Worm (Caenorhabditis elegans) whole organism, late embryonic: ENCODE results near the gene chpf-1.

Source experiments
- C08G9.2 ChIP-seq: sonication (generic microtip); optimal IDR thresholded peaks from 2 replicates; lab custom pipeline; 2016; ENCODE audit warnings: mild to moderate bottlenecking, missing genetic modification characterization, moderate library complexity, missing compliant biosample characterization
- F13H6.1 ChIP-seq: sonication (generic microtip); optimal IDR thresholded peaks from 2 replicates; lab custom pipeline; 2016; ENCODE audit warnings: missing genetic modification characterization, missing compliant biosample characterization
- K02D7.2 ChIP-seq: sonication (generic microtip); optimal IDR thresholded peaks from 2 replicates; lab custom pipeline; 2017; ENCODE audit warnings: mild to moderate bottlenecking, missing genetic modification characterization, missing compliant biosample characterization
- K09A11.1 ChIP-seq: sonication (generic microtip); optimal IDR thresholded peaks from 2 replicates; lab custom pipeline; 2017; ENCODE audit warnings: antibody characterized with exemption, mild to moderate bottlenecking, missing genetic modification characterization, missing compliant biosample characterization; ENCODE audit not compliant: insufficient read depth
- ahr-1 ChIP-seq: sonication (generic microtip); optimal IDR thresholded peaks from 2 replicates; lab custom pipeline; 2016; ENCODE audit warnings: missing genetic modification characterization, missing compliant biosample characterization
- ceh-14 ChIP-seq: sonication (generic microtip); optimal IDR thresholded peaks from 2 replicates; lab custom pipeline; 2016; ENCODE audit warnings: missing genotype, missing genetic modification characterization, missing compliant biosample characterization
- ceh-18 ChIP-seq: sonication (generic microtip); optimal IDR thresholded peaks from 2 replicates; lab custom pipeline; 2016; ENCODE audit warnings: missing genetic modification characterization, missing compliant biosample characterization
- ceh-19 ChIP-seq: fragments of 200-800 bp; sonication (Bioruptor generic); optimal IDR thresholded peaks from 2 replicates; lab custom pipeline; 2018; ENCODE audit warnings: mild to moderate bottlenecking, missing genetic modification characterization, missing compliant biosample characterization
- ceh-2 ChIP-seq: sonication (generic microtip); optimal IDR thresholded peaks from 2 replicates; lab custom pipeline; 2016; ENCODE audit warnings: missing genotype, missing genetic modification characterization, missing compliant biosample characterization
- ceh-24 ChIP-seq: sonication (generic microtip); optimal IDR thresholded peaks from 2 replicates; lab custom pipeline; 2016; ENCODE audit warnings: mild to moderate bottlenecking, missing genetic modification characterization, missing compliant biosample characterization
- ceh-31 ChIP-seq: sonication (generic microtip); optimal IDR thresholded peaks from 2 replicates; lab custom pipeline; 2016; ENCODE audit warnings: missing genetic modification characterization, missing compliant biosample characterization
- ceh-34 ChIP-seq: sonication (generic microtip); optimal IDR thresholded peaks from 2 replicates; lab custom pipeline; 2016; ENCODE audit warnings: mild to moderate bottlenecking, missing genetic modification characterization, missing compliant biosample characterization
- ceh-45 ChIP-seq: fragments of 200-800 bp; sonication (Bioruptor generic); IDR thresholded peaks from 2 replicates; pipeline ENCODE4 v1.3.6; 2022; ENCODE audit warnings: missing genetic modification reagents, missing genetic modification characterization, missing compliant biosample characterization
- ceh-48 ChIP-seq: sonication (generic microtip); optimal IDR thresholded peaks from 2 replicates; lab custom pipeline; 2016; ENCODE audit warnings: missing genetic modification characterization, inconsistent platforms, missing compliant biosample characterization
- ceh-6 ChIP-seq: fragments of 200-800 bp; sonication (Bioruptor generic); optimal IDR thresholded peaks from 2 replicates; lab custom pipeline; 2018; ENCODE audit warnings: mild to moderate bottlenecking, missing genetic modification characterization, missing compliant biosample characterization
- che-1 ChIP-seq: sonication (generic microtip); optimal IDR thresholded peaks from 2 replicates; lab custom pipeline; 2016; ENCODE audit warnings: mild to moderate bottlenecking, missing genetic modification characterization, missing compliant biosample characterization
- dmd-4 ChIP-seq: sonication (generic microtip); optimal IDR thresholded peaks from 2 replicates; lab custom pipeline; 2016; ENCODE audit warnings: borderline replicate concordance, missing genetic modification characterization, missing compliant biosample characterization
- elt-2 ChIP-seq: sonication (generic microtip); optimal IDR thresholded peaks from 2 replicates; lab custom pipeline; 2016; ENCODE audit warnings: missing genetic modification reagents, missing genetic modification characterization, missing compliant biosample characterization
- elt-4 ChIP-seq: sonication (generic microtip); optimal IDR thresholded peaks from 2 replicates; lab custom pipeline; 2016; ENCODE audit warnings: missing genetic modification characterization, missing compliant biosample characterization
- ets-4 ChIP-seq: sonication (generic microtip); optimal IDR thresholded peaks from 2 replicates; lab custom pipeline; 2016; ENCODE audit warnings: missing genetic modification characterization, missing compliant biosample characterization
- eyg-1 ChIP-seq: sonication (generic microtip); optimal IDR thresholded peaks from 2 replicates; lab custom pipeline; 2016; ENCODE audit warnings: missing genotype, missing genetic modification characterization, missing compliant biosample characterization
- fax-1 ChIP-seq: sonication (generic microtip); optimal IDR thresholded peaks from 2 replicates; lab custom pipeline; 2016; ENCODE audit warnings: missing genotype, missing genetic modification characterization, missing compliant biosample characterization
- fkh-10 ChIP-seq: fragments of 150-350 bp; optimal IDR thresholded peaks from 2 replicates; lab custom pipeline; 2014; ENCODE audit warnings: missing biosample characterization, missing genetic modification reagents, missing genetic modification characterization
- fkh-6 ChIP-seq: sonication (generic microtip); optimal IDR thresholded peaks from 2 replicates; lab custom pipeline; 2016; ENCODE audit warnings: missing genetic modification characterization, missing compliant biosample characterization
- hlh-13 ChIP-seq: fragments of 200-800 bp; sonication (Bioruptor generic); optimal IDR thresholded peaks from 2 replicates; lab custom pipeline; 2018; ENCODE audit warnings: mild to moderate bottlenecking, missing genetic modification characterization, missing compliant biosample characterization
- hlh-8 ChIP-seq: sonication (generic microtip); optimal IDR thresholded peaks from 2 replicates; lab custom pipeline; 2016; ENCODE audit warnings: missing genotype, missing genetic modification characterization, missing compliant biosample characterization
- madf-2 ChIP-seq: sonication (generic microtip); optimal IDR thresholded peaks from 2 replicates; lab custom pipeline; 2017; ENCODE audit warnings: missing genetic modification characterization, missing compliant biosample characterization
- nfya-1 ChIP-seq: sonication (generic microtip); optimal IDR thresholded peaks from 2 replicates; lab custom pipeline; 2017; ENCODE audit warnings: missing genetic modification characterization, mild to moderate bottlenecking, missing compliant biosample characterization, antibody characterized with exemption, moderate library complexity
- npax-4 ChIP-seq: sonication (generic microtip); optimal IDR thresholded peaks from 2 replicates; lab custom pipeline; 2016; ENCODE audit warnings: missing genetic modification characterization, missing compliant biosample characterization
- odd-2 ChIP-seq: sonication (generic microtip); optimal IDR thresholded peaks from 2 replicates; lab custom pipeline; 2017; ENCODE audit warnings: antibody characterized with exemption, mild to moderate bottlenecking, missing genetic modification characterization, missing compliant biosample characterization
- pax-1 ChIP-seq: fragments of 150-350 bp; optimal IDR thresholded peaks from 2 replicates; lab custom pipeline; 2014; ENCODE audit warnings: missing biosample characterization, missing genetic modification characterization
- pha-2 ChIP-seq: sonication (generic microtip); optimal IDR thresholded peaks from 2 replicates; lab custom pipeline; 2017; ENCODE audit warnings: mild to moderate bottlenecking, missing genetic modification characterization, missing compliant biosample characterization
- ref-2 ChIP-seq: sonication (generic microtip); optimal IDR thresholded peaks from 2 replicates; lab custom pipeline; 2016; ENCODE audit warnings: missing genetic modification characterization, missing compliant biosample characterization
- rnt-1 ChIP-seq: sonication (generic microtip); optimal IDR thresholded peaks from 2 replicates; lab custom pipeline; 2016; ENCODE audit warnings: missing genetic modification characterization, missing compliant biosample characterization
- sdc-2 ChIP-seq: sonication (generic microtip); optimal IDR thresholded peaks from 2 replicates; lab custom pipeline; 2016; ENCODE audit warnings: missing genotype, missing genetic modification characterization, missing compliant biosample characterization
- tbx-2 ChIP-seq: sonication (generic microtip); optimal IDR thresholded peaks from 2 replicates; lab custom pipeline; 2016; ENCODE audit warnings: missing genetic modification characterization, missing compliant biosample characterization
- tbx-7 ChIP-seq: sonication (generic microtip); optimal IDR thresholded peaks from 2 replicates; lab custom pipeline; 2016; ENCODE audit warnings: missing genotype, missing genetic modification characterization, missing compliant biosample characterization
- unc-42 ChIP-seq: sonication (generic microtip); optimal IDR thresholded peaks from 2 replicates; lab custom pipeline; 2016; ENCODE audit warnings: missing genotype, missing genetic modification characterization, missing compliant biosample characterization
- unc-86 ChIP-seq: sonication (generic microtip); optimal IDR thresholded peaks from 2 replicates; lab custom pipeline; 2016; ENCODE audit warnings: missing genetic modification characterization, missing compliant biosample characterization
- zip-5 ChIP-seq: sonication (generic microtip); optimal IDR thresholded peaks from 2 replicates; lab custom pipeline; 2016; ENCODE audit warnings: missing genetic modification characterization, missing compliant biosample characterization

The chpf-1 gene

DNA sequence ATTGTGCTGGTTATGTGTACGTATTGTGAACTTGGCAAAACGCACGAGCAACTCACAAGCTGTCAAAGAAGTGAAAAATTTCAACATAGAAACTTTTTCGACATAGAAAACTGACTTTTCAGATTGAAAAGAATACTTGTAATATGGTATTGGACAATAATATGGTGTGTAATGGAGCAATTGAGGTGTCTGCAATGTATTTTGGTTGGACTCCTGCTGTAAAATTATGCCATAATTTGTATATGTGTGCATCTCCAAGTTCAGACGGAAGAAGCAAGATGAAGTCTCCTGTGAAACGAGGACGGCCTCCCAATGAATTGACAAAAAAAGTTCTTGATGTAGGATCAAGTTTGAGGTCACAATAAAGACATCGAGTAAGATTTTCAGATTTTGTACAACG, 19.5 kb downstream of the chpf-1 start:
- TF ChIP-seq ceh-24, result no peak
- no peak for TF ChIP-seq ceh-6
- TF ChIP-seq ceh-45 (GFP tag; lab: Robert Waterston, UW), result no peak
- no peak for TF ChIP-seq F13H6.1 (tag; lab: Kevin White, UChicago)
- no peak for TF ChIP-seq fax-1 (tag; lab: Kevin White, UChicago)
- no peak for TF ChIP-seq ceh-2 (tag; lab: Kevin White, UChicago)
- TF ChIP-seq unc-86, result no peak
- no peak for TF ChIP-seq unc-42
- no peak for TF ChIP-seq K02D7.2 (tag; lab: Kevin White, UChicago)
- no peak for TF ChIP-seq ceh-48 (tag; lab: Kevin White, UChicago)
- TF ChIP-seq rnt-1 (tag; lab: Kevin White, UChicago), result no peak
- no peak for TF ChIP-seq madf-2 (tag; lab: Kevin White, UChicago)
- no peak for TF ChIP-seq eyg-1 (tag; lab: Kevin White, UChicago)
- no peak for TF ChIP-seq hlh-13 (GFP tag; lab: Kevin White, UChicago)
- TF ChIP-seq ceh-19, result no peak

DNA sequence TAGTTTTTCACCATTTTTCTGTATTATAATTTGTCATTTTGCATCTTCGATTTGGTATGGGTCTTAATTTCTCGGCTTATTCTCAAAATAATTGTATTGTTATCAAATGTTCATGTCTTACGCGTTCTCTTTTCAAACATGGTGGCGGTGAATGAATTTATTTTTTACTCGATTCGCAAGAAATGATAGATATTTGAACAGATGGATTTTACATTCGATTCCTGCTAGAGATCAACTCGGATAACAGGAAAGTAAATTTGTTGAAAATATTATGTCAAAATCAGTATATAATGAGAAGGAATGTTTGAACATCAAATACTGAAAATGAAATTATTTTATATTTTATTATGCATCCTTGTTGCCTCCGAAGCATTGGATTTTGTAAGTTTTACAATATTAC, 20.3 kb downstream of the chpf-1 start, which contains the start of gene ZK856.4:
ZK856.4 (plus strand) TSS at position 301 of the 400 bp plus-strand sequence.
- TF ChIP-seq unc-86, result no peak
- TF ChIP-seq tbx-7 (tag; lab: Kevin White, UChicago), result no peak
- no peak for TF ChIP-seq che-1 (tag; lab: Kevin White, UChicago)
- TF ChIP-seq rnt-1 (tag; lab: Kevin White, UChicago), result no peak
- TF ChIP-seq npax-4, result no peak
- TF ChIP-seq nfya-1 (tag; lab: Kevin White, UChicago), result no peak
- TF ChIP-seq ceh-24, result no peak

DNA sequence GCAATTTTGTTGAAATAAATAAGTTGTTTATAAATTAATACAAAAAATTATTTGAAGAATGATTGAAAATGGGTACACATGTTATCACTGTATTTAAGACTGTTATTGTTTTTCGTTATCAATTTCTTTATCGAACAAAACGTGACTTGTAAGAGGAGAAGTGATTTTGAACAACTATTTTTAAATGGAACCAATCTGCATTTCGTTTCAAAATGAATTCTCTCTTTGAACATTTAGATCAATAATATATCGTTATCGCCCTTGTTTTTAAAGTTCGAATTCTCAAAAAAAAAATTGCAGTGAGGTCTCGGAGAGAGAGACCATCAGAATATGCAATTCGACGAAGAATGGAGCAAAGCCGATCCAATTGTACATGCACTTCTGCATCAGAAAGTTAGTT, 24.1 kb downstream of the chpf-1 start, which contains the start of gene cul-5:
cul-5 (plus strand) TSS at position 301 of the 400 bp plus-strand sequence.
- no peak for TF ChIP-seq unc-86
- TF ChIP-seq elt-2 (tag; lab: Kevin White, UChicago), result peak; percentile 11

DNA sequence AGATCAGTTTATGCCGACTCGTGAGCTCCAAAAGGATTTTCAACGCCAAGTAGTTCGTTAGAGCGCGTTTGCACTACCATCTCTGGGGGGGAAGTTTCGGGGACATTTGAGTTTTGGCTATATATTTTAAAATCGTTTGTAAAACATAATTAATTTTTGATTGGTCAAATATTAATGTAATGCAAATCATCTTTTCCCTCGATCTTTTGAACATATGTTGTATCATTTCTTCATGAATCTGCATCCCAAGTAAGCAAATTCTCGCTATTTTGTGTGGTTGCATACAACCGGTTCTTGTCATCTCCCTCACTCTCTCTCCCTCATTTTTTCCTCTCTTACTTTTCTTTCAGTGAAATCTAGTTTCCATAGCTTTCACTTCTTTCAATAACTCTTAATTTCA, 25.1 kb downstream of the chpf-1 start:
- TF ChIP-seq ets-4 (peak; percentile 73), fkh-6 (tag; lab: Kevin White, UChicago) (no peak), elt-2 (tag; lab: Kevin White, UChicago) (peak; percentile 54), nfya-1 (tag; lab: Kevin White, UChicago) (peak; percentile 31), ceh-48 (tag; lab: Kevin White, UChicago) (peak; percentile 37), hlh-8 (tag; lab: Kevin White, UChicago) (peak; percentile 52), sdc-2 (tag; lab: Kevin White, UChicago) (peak; percentile 23), ref-2 (tag; lab: Kevin White, UChicago) (peak; percentile 85), zip-5 (tag; lab: Kevin White, UChicago) (peak; percentile 52), pax-1 (tag; lab: Kevin White, UChicago) (no peak), K09A11.1 (tag; lab: Kevin White, UChicago) (no peak), odd-2 (tag; lab: Kevin White, UChicago) (no peak), F13H6.1 (tag; lab: Kevin White, UChicago) (peak; percentile 67), fkh-10 (GFP tag; lab: Kevin White, UChicago) (no peak), elt-4 (tag; lab: Kevin White, UChicago) (no peak), ahr-1 (tag; lab: Kevin White, UChicago) (peak; percentile 49), ceh-18 (tag; lab: Kevin White, UChicago) (peak; percentile 54), tbx-2 (tag; lab: Kevin White, UChicago) (peak; percentile 75), unc-42 (peak; percentile 19), dmd-4 (tag; lab: Kevin White, UChicago) (no peak), rnt-1 (tag; lab: Kevin White, UChicago) (peak; percentile 22), tbx-7 (tag; lab: Kevin White, UChicago) (peak; percentile 71), ceh-14 (tag; lab: Kevin White, UChicago) (peak; percentile 79), pha-2 (no peak), ceh-31 (tag; lab: Kevin White, UChicago) (peak; percentile 94), ceh-34 (tag; lab: Kevin White, UChicago) (peak; percentile 67), C08G9.2 (tag; lab: Kevin White, UChicago) (peak; percentile 77), ceh-2 (tag; lab: Kevin White, UChicago) (peak; percentile 63), fax-1 (tag; lab: Kevin White, UChicago) (peak; percentile 39)
